Fruit fly (Drosophila melanogaster): ENCODE results near the gene Btk.

Btk gene

DNA sequence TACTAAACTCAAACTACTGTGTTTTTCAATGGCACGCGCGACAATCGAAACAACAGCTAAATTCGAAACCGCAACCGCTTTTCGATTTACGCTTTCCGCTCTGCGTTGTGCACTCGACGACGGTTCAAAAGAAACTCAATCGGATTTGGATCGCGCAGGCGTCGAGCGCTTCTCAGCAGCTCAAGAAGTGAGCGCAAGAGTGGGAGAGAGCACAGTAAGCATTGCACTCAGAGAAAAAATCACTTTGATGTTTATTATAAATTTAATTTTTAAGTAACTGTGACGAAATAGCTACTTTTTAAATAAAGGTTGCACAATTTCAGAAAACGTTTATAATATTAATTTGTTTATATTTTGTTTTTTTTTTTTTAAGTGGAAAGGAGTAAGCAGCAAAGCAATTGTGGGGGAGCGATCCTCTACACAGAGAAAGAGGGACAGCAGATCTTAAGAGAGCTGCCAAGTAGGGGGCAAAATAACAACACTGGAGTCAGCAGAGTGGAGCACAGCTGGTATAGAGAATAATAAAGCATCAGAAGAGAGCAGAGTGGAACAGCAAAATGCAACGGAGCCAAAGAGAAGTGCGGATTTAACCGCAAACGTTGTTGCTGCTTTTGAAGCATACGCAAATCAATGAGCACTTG, 23.2 kb downstream of the Btk start (continued):
- TF ChIP-seq emc (GFP tag; optimal IDR thresholded peaks at IDR 0.05) (peak; percentile 63), CG11504 (tag; optimal IDR thresholded peaks at IDR 0.05) (peak; percentile 96), pfk (GFP tag; optimal IDR thresholded peaks at IDR 0.05) (peak; percentile 43), Gsc (GFP tag; IDR thresholded peaks at IDR 0.05) (no peak; the same call in 1 of the 2 replicates), chn (GFP tag; optimal IDR thresholded peaks at IDR 0.05) (peak; percentile 96), scrt (GFP tag; optimal IDR thresholded peaks at IDR 0.05) (peak; percentile 92), p53 (GFP tag; optimal IDR thresholded peaks at IDR 0.05) (no peak), Eip74EF (GFP tag; optimal IDR thresholded peaks at IDR 0.05) (peak in 1 of 2 experiments; percentile 95), btn (GFP tag; optimal IDR thresholded peaks at IDR 0.05) (peak; percentile 86), CG3726 (GFP tag; IDR thresholded peaks at IDR 0.05) (peak; percentile 98), CG31388 (GFP tag; optimal IDR thresholded peaks at IDR 0.05) (peak; percentile 95), wek (GFP tag; optimal IDR thresholded peaks at IDR 0.05) (peak; percentile 71), CG17829 (tag; optimal IDR thresholded peaks at IDR 0.05) (peak; percentile 97), CG5180 (GFP tag; optimal IDR thresholded peaks at IDR 0.05) (peak; percentile 91), CG12071 (GFP tag; optimal IDR thresholded peaks at IDR 0.05) (peak; percentile 88), CG17568 (GFP tag; optimal IDR thresholded peaks at IDR 0.05) (peak; percentile 96), fd102C (GFP tag; optimal IDR thresholded peaks at IDR 0.05) (peak; percentile 92), Neu2 (GFP tag; optimal IDR thresholded peaks at IDR 0.05; ENCODE audit: borderline replicate concordance) (peak; percentile 72), sens (GFP tag) (peak; percentile 99), CG14965 (GFP tag; optimal IDR thresholded peaks at IDR 0.05; ENCODE audit: borderline replicate concordance) (peak; percentile 68), CG11247 (GFP tag; IDR thresholded peaks at IDR 0.05) (peak; percentile 98), trh (GFP tag; optimal IDR thresholded peaks at IDR 0.05) (peak; percentile 98), CG1603 (tag; optimal IDR thresholded peaks at IDR 0.05) (peak; percentile 78), Gug (GFP tag; IDR thresholded peaks at IDR 0.05) (peak; percentile 90), CG10431 (GFP tag; optimal IDR thresholded peaks at IDR 0.05) (peak; percentile 95), ci (GFP tag; IDR thresholded peaks at IDR 0.05) (peak; percentile 99), CG17612 (GFP tag; IDR thresholded peaks at IDR 0.05) (peak; percentile 93), Side (GFP tag; optimal IDR thresholded peaks at IDR 0.05) (peak; percentile 92), lab (GFP tag; optimal IDR thresholded peaks at IDR 0.05) (peak; percentile 98), CG10267 (tag; optimal IDR thresholded peaks at IDR 0.05) (peak; percentile 98), cg (GFP tag; optimal IDR thresholded peaks at IDR 0.05) (no peak), ftz-f1 (GFP tag; optimal IDR thresholded peaks at IDR 0.05) (peak; percentile 73), bcd (GFP tag; optimal IDR thresholded peaks at IDR 0.05) (peak; percentile 97), CG17328 (GFP tag; IDR thresholded peaks at IDR 0.05) (peak; percentile 100), CG6272 (GFP tag; IDR thresholded peaks at IDR 0.05) (peak; percentile 95), BtbVII (GFP tag; optimal IDR thresholded peaks at IDR 0.05) (peak; percentile 97), Jarid2 (GFP tag; optimal IDR thresholded peaks at IDR 0.05) (peak; percentile 88), CG14050 (GFP tag; IDR thresholded peaks at IDR 0.05) (peak; percentile 98), CG33213 (GFP tag; optimal IDR thresholded peaks at IDR 0.05) (peak; percentile 89), pzg (GFP tag; optimal IDR thresholded peaks at IDR 0.05) (peak; percentile 0), Stat92E (GFP tag; optimal IDR thresholded peaks at IDR 0.05) (peak in 1 of 3 experiments; percentile 98), CG6175 (GFP tag; IDR thresholded peaks at IDR 0.05) (peak; percentile 95), lola (GFP tag; optimal IDR thresholded peaks at IDR 0.05) (peak in 1 of 3 experiments; percentile 97), CG1024 (GFP tag; IDR thresholded peaks at IDR 0.05) (peak; percentile 97), inv (GFP tag; IDR thresholded peaks at IDR 0.05; ENCODE audit: partially characterized antibody) (no peak), CG31441 (GFP tag; IDR thresholded peaks at IDR 0.05) (peak; percentile 99), ERR (GFP tag; optimal IDR thresholded peaks at IDR 0.05) (peak; percentile 82), Hr78 (GFP tag; optimal IDR thresholded peaks at IDR 0.05) (peak in 1 of 2 experiments; percentile 86)

Measured in whole organism, embryonic.